Fruit fly (Drosophila melanogaster): ENCODE data around the gene CG4887.
A peak's percentile ranks its signal among the peaks of the same experiment; 100 is the strongest.

CG4887 gene

dm6 chr2L:1157679-1158518 is 14.9 kb upstream of the CG4887 start, which contains the start of gene capt (continued):
- TF ChIP-seq CG3065 (GFP tag; optimal IDR thresholded peaks at IDR 0.05) = no peak
- TF ChIP-seq Dad (GFP tag; optimal IDR thresholded peaks at IDR 0.05) = no peak
- TF ChIP-seq CG13775 (GFP tag; optimal IDR thresholded peaks at IDR 0.05) = peak; percentile 45
- peak; percentile 68 for TF ChIP-seq slbo (GFP tag; IDR thresholded peaks at IDR 0.05)
- TF ChIP-seq z (GFP tag; IDR thresholded peaks at IDR 0.05) = 0 out of 3 replicates have a peak, but pooled peaks have one; percentile 3
- TF ChIP-seq CG11398 (GFP tag; optimal IDR thresholded peaks at IDR 0.05) = no peak
- TF ChIP-seq caup (GFP tag; optimal IDR thresholded peaks at IDR 0.05; ENCODE audit: severe bottlenecking) = no peak
- TF ChIP-seq CG10654 (GFP tag; optimal IDR thresholded peaks at IDR 0.05) = no peak
- no peak for TF ChIP-seq CG17802 (tag; optimal IDR thresholded peaks at IDR 0.05)
- no peak for TF ChIP-seq CG5245 (GFP tag; optimal IDR thresholded peaks at IDR 0.05)
- TF ChIP-seq CG15011 (GFP tag; optimal IDR thresholded peaks at IDR 0.05) = no peak
- peak; percentile 21 for TF ChIP-seq CG4424 (GFP tag; optimal IDR thresholded peaks at IDR 0.05)
- TF ChIP-seq CG6254 (GFP tag; optimal IDR thresholded peaks at IDR 0.05) = no peak
- TF ChIP-seq BtbVII (GFP tag; optimal IDR thresholded peaks at IDR 0.05) = peak; percentile 22
- no peak for TF ChIP-seq eyg (GFP tag; optimal IDR thresholded peaks at IDR 0.05)
- peak; percentile 94 for TF ChIP-seq row (GFP tag; IDR thresholded peaks at IDR 0.05)
- TF ChIP-seq ems (GFP tag; optimal IDR thresholded peaks at IDR 0.05) = no peak
- no peak for TF ChIP-seq sima (GFP tag; optimal IDR thresholded peaks at IDR 0.05)
- no peak for TF ChIP-seq CG2678 (tag; optimal IDR thresholded peaks at IDR 0.05)
- TF ChIP-seq CG16815 (GFP tag; optimal IDR thresholded peaks at IDR 0.05) = no peak
- no peak for TF ChIP-seq unc-4 (GFP tag; IDR thresholded peaks at IDR 0.05; ENCODE audit: partially characterized antibody)
- no peak for TF ChIP-seq Adf1 (GFP tag; IDR thresholded peaks at IDR 0.05)
- TF ChIP-seq fd102C (GFP tag; optimal IDR thresholded peaks at IDR 0.05) = no peak
- peak; percentile 22 for TF ChIP-seq Fer3 (tag; optimal IDR thresholded peaks at IDR 0.05)
- TF ChIP-seq Atf3 (GFP tag; optimal IDR thresholded peaks at IDR 0.05) = no peak
- 0 out of 4 replicates have a peak, but pooled peaks have one; percentile 16 for TF ChIP-seq Gug (GFP tag; IDR thresholded peaks at IDR 0.05)
- TF ChIP-seq Six4 (GFP tag; optimal IDR thresholded peaks at IDR 0.05) = no peak
- no peak for TF ChIP-seq ase (GFP tag; IDR thresholded peaks at IDR 0.05)
- peak; percentile 52; the same call in 1 of the 2 replicates for TF ChIP-seq CG42726 (GFP tag; IDR thresholded peaks at IDR 0.05; ENCODE audit: partially characterized antibody)
- TF ChIP-seq CG6175 (GFP tag; IDR thresholded peaks at IDR 0.05) = no peak
- TF ChIP-seq CG8290 (GFP tag; optimal IDR thresholded peaks at IDR 0.05) = no peak
- TF ChIP-seq CG8290 (tag; optimal IDR thresholded peaks at IDR 0.05) = no peak
- TF ChIP-seq CG4707 (GFP tag; optimal IDR thresholded peaks at IDR 0.05) = no peak
- peak; percentile 7 for TF ChIP-seq CG10209 (GFP tag; optimal IDR thresholded peaks at IDR 0.05)
- TF ChIP-seq CG9932 (GFP tag; IDR thresholded peaks at IDR 0.05) = peak; percentile 81
- TF ChIP-seq zen2 (GFP tag; IDR thresholded peaks at IDR 0.05; ENCODE audit: partially characterized antibody) = no peak
- TF ChIP-seq CG17912 (GFP tag; optimal IDR thresholded peaks at IDR 0.05) = no peak
- peak; percentile 28 for TF ChIP-seq CG12659 (GFP tag; optimal IDR thresholded peaks at IDR 0.05)
- TF ChIP-seq jing (GFP tag; optimal IDR thresholded peaks at IDR 0.05) = no peak
- TF ChIP-seq BEAF-32 (GFP tag; optimal IDR thresholded peaks at IDR 0.05) = peak; percentile 24
- peak; percentile 27; the same call in 1 of the 2 replicates for TF ChIP-seq vvl (GFP tag; IDR thresholded peaks at IDR 0.05)
- peak; percentile 6 to 66 for TF ChIP-seq crp (GFP tag; optimal IDR thresholded peaks at IDR 0.05)
- TF ChIP-seq Camta (GFP tag; optimal IDR thresholded peaks at IDR 0.05) = no peak
- TF ChIP-seq Dll (GFP tag; IDR thresholded peaks at IDR 0.05; ENCODE audit: partially characterized antibody) = no peak
- peak; percentile 22 for TF ChIP-seq CG1602 (GFP tag; optimal IDR thresholded peaks at IDR 0.05)
- no peak for TF ChIP-seq prd (optimal IDR thresholded peaks at IDR 0.05)
- peak; percentile 56; the same call in 2 of the 3 replicates for TF ChIP-seq prd (GFP tag; IDR thresholded peaks at IDR 0.05)
- no peak for TF ChIP-seq pum (GFP tag; optimal IDR thresholded peaks at IDR 0.05)
- peak in 1 of 3 experiments; percentile 48 for TF ChIP-seq lola (GFP tag; optimal IDR thresholded peaks at IDR 0.05)
